Fruit fly (Drosophila melanogaster) whole organism, prepupa: ENCODE data around the gene CG15373.
A peak's percentile ranks its signal among the peaks of the same experiment; 100 is the strongest.

Experiments
- Blimp-1 ChIP-seq: fragments of 200-800 bp; sonication (Bioruptor generic); optimal IDR thresholded peaks from 3 replicates; lab custom pipeline; 2017; ENCODE audit warnings: missing biosample characterization, missing genetic modification characterization, mild to moderate bottlenecking, moderate library complexity, missing genetic modification reagents
- CG10631 ChIP-seq: fragments of 200-800 bp; sonication (Bioruptor generic); optimal IDR thresholded peaks from 2 replicates; lab custom pipeline; 2016; ENCODE audit warnings: missing biosample characterization, missing genetic modification characterization
- CG10669 ChIP-seq: fragments of 200-800 bp; sonication (Bioruptor generic); optimal IDR thresholded peaks from 3 replicates; lab custom pipeline; 2018; ENCODE audit warnings: missing biosample characterization, mild to moderate bottlenecking, missing genetic modification characterization, moderate library complexity
- CG11294 ChIP-seq: fragments of 200-800 bp; sonication (Bioruptor generic); IDR thresholded peaks from 2 replicates; pipeline ENCODE4 v1.3.6; 2022; ENCODE audit warnings: missing biosample characterization, missing genetic modification characterization
- CG11762 ChIP-seq: fragments of 200-800 bp; sonication (Bioruptor generic); optimal IDR thresholded peaks from 3 replicates; lab custom pipeline; 2016; ENCODE audit warnings: missing biosample characterization, missing genetic modification characterization; ENCODE audit not compliant: insufficient read depth
- CG11902 ChIP-seq: fragments of 200-800 bp; sonication (Bioruptor generic); optimal IDR thresholded peaks from 3 replicates; lab custom pipeline; 2016; ENCODE audit warnings: missing biosample characterization, missing genetic modification characterization
- CG15336 ChIP-seq: fragments of 200-800 bp; sonication (Bioruptor generic); IDR thresholded peaks from 2 replicates; pipeline ENCODE4 v1.3.6; 2022; ENCODE audit warnings: missing biosample characterization, missing genetic modification characterization
- CG3032 ChIP-seq: fragments of 200-800 bp; optimal IDR thresholded peaks from 2 replicates; lab custom pipeline; 2019; ENCODE audit warnings: missing biosample characterization, mild to moderate bottlenecking, missing genetic modification characterization, moderate library complexity
- CG32006 ChIP-seq: fragments of 200-800 bp; sonication (Bioruptor generic); optimal IDR thresholded peaks from 3 replicates; lab custom pipeline; 2017; ENCODE audit warnings: missing biosample characterization, mild to moderate bottlenecking, missing genetic modification characterization
- CG34406 ChIP-seq: fragments of 200-800 bp; sonication (Bioruptor generic); optimal IDR thresholded peaks from 3 replicates; lab custom pipeline; 2016; ENCODE audit warnings: missing biosample characterization, missing genetic modification characterization
- CG3919 ChIP-seq: fragments of 200-800 bp; sonication (Bioruptor generic); optimal IDR thresholded peaks from 3 replicates; lab custom pipeline; 2016; ENCODE audit warnings: missing biosample characterization, missing genetic modification characterization
- CG4318 ChIP-seq: fragments of 200-800 bp; sonication (Bioruptor generic); optimal IDR thresholded peaks from 3 replicates; lab custom pipeline; 2017; ENCODE audit warnings: missing biosample characterization, mild to moderate bottlenecking, missing genetic modification characterization
- CG6163 ChIP-seq: fragments of 200-800 bp; sonication (Bioruptor generic); IDR thresholded peaks from 3 replicates; pipeline ENCODE4 v1.3.6; 2022; ENCODE audit warnings: missing biosample characterization, missing genetic modification characterization
- CG6276 ChIP-seq: fragments of 200-800 bp; sonication (Bioruptor generic); optimal IDR thresholded peaks from 2 replicates; lab custom pipeline; 2017; ENCODE audit warnings: missing biosample characterization, mild to moderate bottlenecking, missing genetic modification characterization
- CG6854 ChIP-seq: fragments of 200-800 bp; sonication (Bioruptor generic); optimal IDR thresholded peaks from 2 replicates; lab custom pipeline; 2017; ENCODE audit warnings: missing biosample characterization, mild to moderate bottlenecking, missing genetic modification characterization
- CG8119 ChIP-seq: fragments of 200-800 bp; sonication (Bioruptor generic); IDR thresholded peaks from 3 replicates; pipeline ENCODE4 v1.3.6; 2022; ENCODE audit warnings: missing biosample characterization, missing genetic modification characterization
- CG8319 ChIP-seq: fragments of 200-800 bp; sonication (Bioruptor generic); optimal IDR thresholded peaks from 3 replicates; lab custom pipeline; 2016; ENCODE audit warnings: missing biosample characterization, missing genetic modification characterization
- CG8632 ChIP-seq: fragments of 200-800 bp; sonication (Bioruptor generic); optimal IDR thresholded peaks from 3 replicates; lab custom pipeline; 2016; ENCODE audit warnings: missing biosample characterization, missing genetic modification characterization
- CG9139 ChIP-seq: fragments of 200-800 bp; sonication (Bioruptor generic); optimal IDR thresholded peaks from 3 replicates; lab custom pipeline; 2017; ENCODE audit warnings: missing biosample characterization, mild to moderate bottlenecking, missing genetic modification characterization
- Eip75B ChIP-seq: fragments of 200-800 bp; sonication (Bioruptor generic); optimal IDR thresholded peaks from 3 replicates; lab custom pipeline; 2016; ENCODE audit warnings: missing biosample characterization, missing genetic modification characterization
- Eip78C ChIP-seq: fragments of 200-800 bp; sonication (Bioruptor generic); peaks from one replicate; lab custom pipeline; 2016; ENCODE audit warnings: missing biosample characterization, missing genetic modification characterization
- Eip93F ChIP-seq: fragments of 200-800 bp; sonication (Bioruptor generic); optimal IDR thresholded peaks from 2 replicates; lab custom pipeline; 2016; ENCODE audit warnings: missing biosample characterization, mild to moderate bottlenecking, missing genetic modification characterization
- Ets21C ChIP-seq: fragments of 200-800 bp; sonication (Bioruptor generic); optimal IDR thresholded peaks from 3 replicates; lab custom pipeline; 2016; ENCODE audit warnings: missing biosample characterization, missing genetic modification characterization
- Ets96B ChIP-seq: fragments of 200-800 bp; optimal IDR thresholded peaks from 2 replicates; lab custom pipeline; 2019; ENCODE audit warnings: missing biosample characterization, mild to moderate bottlenecking, missing genetic modification characterization, moderate library complexity
- Gug ChIP-seq: fragments of 200-800 bp; sonication (Bioruptor generic); IDR thresholded peaks from 2 replicates; pipeline ENCODE4 v1.3.6; 2022; ENCODE audit warnings: missing biosample characterization, missing genetic modification characterization
- Hr38 ChIP-seq: sonication (Bioruptor generic); optimal IDR thresholded peaks from 2 replicates; lab custom pipeline; 2016; ENCODE audit warnings: missing biosample characterization, missing genetic modification characterization
- Hr4 ChIP-seq: fragments of 200-800 bp; sonication (Bioruptor generic); optimal IDR thresholded peaks from 3 replicates; lab custom pipeline; 2016; ENCODE audit warnings: missing biosample characterization, missing genetic modification characterization
- Lpt ChIP-seq: fragments of 200-800 bp; sonication (Bioruptor generic); optimal IDR thresholded peaks from 3 replicates; lab custom pipeline; 2016; ENCODE audit warnings: missing biosample characterization, missing genetic modification characterization
- OdsH ChIP-seq: fragments of 200-800 bp; sonication (Bioruptor generic); optimal IDR thresholded peaks from 3 replicates; lab custom pipeline; 2016; ENCODE audit warnings: missing biosample characterization, missing genetic modification characterization
- Sox102F ChIP-seq: fragments of 200-800 bp; sonication (Bioruptor generic); optimal IDR thresholded peaks from 2 replicates; lab custom pipeline; 2016; ENCODE audit warnings: missing biosample characterization, mild to moderate bottlenecking, missing genetic modification characterization
- achi ChIP-seq: fragments of 200-800 bp; sonication (Bioruptor generic); optimal IDR thresholded peaks from 3 replicates; lab custom pipeline; 2016; ENCODE audit warnings: missing biosample characterization, missing genetic modification characterization
- acj6 ChIP-seq: fragments of 200-800 bp; sonication (Bioruptor generic); optimal IDR thresholded peaks from 3 replicates; lab custom pipeline; 2016; ENCODE audit warnings: missing biosample characterization, missing genetic modification characterization
- cyc ChIP-seq: fragments of 200-800 bp; sonication (Bioruptor generic); optimal IDR thresholded peaks from 3 replicates; lab custom pipeline; 2016; ENCODE audit warnings: missing biosample characterization, missing genetic modification characterization
- dsx ChIP-seq: fragments of 200-800 bp; optimal IDR thresholded peaks from 3 replicates; lab custom pipeline; 2019; ENCODE audit warnings: missing biosample characterization, mild to moderate bottlenecking, missing genetic modification characterization, moderate library complexity; ENCODE audit not compliant: poor library complexity, severe bottlenecking
- eg ChIP-seq: fragments of 200-800 bp; sonication (Bioruptor generic); IDR thresholded peaks from 3 replicates; pipeline ENCODE4 v1.3.6; 2022; ENCODE audit warnings: missing biosample characterization, missing genetic modification characterization
- esn ChIP-seq: fragments of 200-800 bp; sonication (Bioruptor generic); optimal IDR thresholded peaks from 2 replicates; lab custom pipeline; 2016; ENCODE audit warnings: missing biosample characterization, mild to moderate bottlenecking, missing genetic modification characterization, moderate library complexity
- lz ChIP-seq: fragments of 200-800 bp; sonication (Bioruptor generic); optimal IDR thresholded peaks from 3 replicates; lab custom pipeline; 2016; ENCODE audit warnings: missing biosample characterization, missing genetic modification characterization
- net ChIP-seq: fragments of 200-800 bp; sonication (Bioruptor generic); optimal IDR thresholded peaks from 3 replicates; lab custom pipeline; 2016; ENCODE audit warnings: missing biosample characterization, missing genetic modification characterization
- salr ChIP-seq, 2 experiments: fragments of 200-800 bp; sonication (Bioruptor generic); optimal IDR thresholded peaks; 3 replicates each; lab custom pipeline; 2016 to 2018; ENCODE audit warnings: missing biosample characterization in 2 of 2, missing genetic modification characterization in 2 of 2, mild to moderate bottlenecking in 1 of 2
- ss ChIP-seq, 2 experiments: fragments of 200-800 bp; sonication (Bioruptor generic); optimal IDR thresholded peaks; 2 replicates in 1 of 2; 3 replicates in 1 of 2; lab custom pipeline; 2017 to 2018; ENCODE audit warnings: mild to moderate bottlenecking in 2 of 2, missing biosample characterization in 2 of 2, missing genetic modification characterization in 2 of 2, moderate library complexity in 1 of 2
- svp ChIP-seq: fragments of 200-800 bp; sonication (Bioruptor generic); peaks from one replicate; lab custom pipeline; 2016; ENCODE audit warnings: missing biosample characterization, missing genetic modification characterization
- topi ChIP-seq: fragments of 200-800 bp; sonication (Bioruptor generic); optimal IDR thresholded peaks from 3 replicates; lab custom pipeline; 2016; ENCODE audit warnings: missing biosample characterization, missing genetic modification characterization
- vri ChIP-seq: fragments of 200-800 bp; sonication (Bioruptor generic); optimal IDR thresholded peaks from 3 replicates; lab custom pipeline; 2016; ENCODE audit warnings: missing biosample characterization, mild to moderate bottlenecking, missing genetic modification characterization

CG15373 gene

DNA sequence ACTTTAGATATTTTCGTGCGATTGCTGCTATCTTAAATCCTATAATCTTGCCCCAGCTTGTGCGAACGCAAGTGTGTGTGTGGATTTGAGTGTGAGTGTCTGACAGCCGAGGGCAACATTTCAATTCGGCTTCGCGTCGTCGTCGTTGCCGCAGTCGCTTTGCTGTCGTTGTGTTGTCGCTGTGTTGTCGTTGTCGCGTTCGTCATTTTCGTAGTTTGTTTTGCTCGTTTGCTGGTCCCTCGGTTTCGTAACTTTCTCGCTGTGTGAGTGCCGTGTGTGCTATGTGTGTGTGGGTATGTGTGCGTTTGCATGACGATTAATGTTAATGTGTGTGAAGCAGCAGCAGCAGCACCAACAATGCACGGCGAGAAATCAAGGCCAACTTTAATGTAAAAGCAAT lies 34.4 kb upstream of the CG15373 start:
- TF ChIP-seq CG9139 (GFP tag; lab: Kevin White, UChicago) (no peak), cyc (GFP tag; lab: Kevin White, UChicago) (no peak), CG11762 (GFP tag; lab: Kevin White, UChicago) (no peak), Ets96B (no peak), svp (no peak), lz (GFP tag; lab: Kevin White, UChicago) (no peak), dsx (GFP tag; lab: Kevin White, UChicago) (no peak), CG10669 (GFP tag; lab: Kevin White, UChicago) (no peak), Ets21C (GFP tag; lab: Kevin White, UChicago) (no peak), CG6163 (GFP tag; lab: Robert Waterston, UW) (no peak), CG8119 (no peak), CG34406 (no peak), CG3919 (GFP tag; lab: Kevin White, UChicago) (no peak), CG6854 (GFP tag; lab: Kevin White, UChicago) (no peak), CG3032 (no peak), CG8632 (GFP tag; lab: Kevin White, UChicago) (no peak), Lpt (GFP tag; lab: Kevin White, UChicago) (no peak), ss (GFP tag; optimal IDR thresholded peaks at IDR 0.05; lab: Kevin White, UChicago) (no peak), Eip78C (GFP tag; lab: Kevin White, UChicago) (no peak), Hr38 (GFP tag; lab: Kevin White, UChicago) (no peak)

DNA sequence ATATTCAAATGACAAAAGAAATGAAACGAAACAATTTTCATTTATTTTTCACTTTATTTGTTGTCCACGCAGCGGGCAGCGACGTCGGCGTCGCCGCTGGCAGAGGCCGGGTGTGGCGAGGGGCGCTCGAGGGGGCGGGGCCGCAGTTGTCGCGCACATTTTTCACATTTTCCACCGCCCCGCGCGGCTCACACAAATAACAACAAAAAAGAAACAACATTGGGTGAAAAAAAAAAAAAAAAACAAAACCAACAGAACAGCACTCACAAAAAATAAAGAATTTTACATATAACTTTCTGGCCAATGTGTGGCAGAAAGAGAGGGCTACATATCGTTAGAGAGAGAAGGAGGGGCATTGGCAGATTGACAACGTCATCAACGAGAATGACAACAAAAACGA lies 29.2 kb upstream of the CG15373 start:
- TF ChIP-seq CG8119 (peak; percentile 69), CG9139 (GFP tag; lab: Kevin White, UChicago) (no peak), CG6163 (GFP tag; lab: Robert Waterston, UW) (peak; percentile 83), esn (GFP tag; lab: Kevin White, UChicago) (no peak), Eip93F (GFP tag; lab: Kevin White, UChicago) (no peak), eg (GFP tag; lab: Robert Waterston, UW) (peak; percentile 93), salr (GFP tag; optimal IDR thresholded peaks at IDR 0.05; lab: Kevin White, UChicago) (peak in 1 of 2 experiments; percentile 14), achi (GFP tag; lab: Kevin White, UChicago) (no peak), CG11294 (GFP tag; lab: Robert Waterston, UW) (no peak), Hr4 (GFP tag; lab: Kevin White, UChicago) (no peak), Gug (peak; percentile 64), CG10631 (no peak), Sox102F (GFP tag; lab: Kevin White, UChicago) (no peak), Eip78C (GFP tag; lab: Kevin White, UChicago) (peak; percentile 12), acj6 (GFP tag; lab: Kevin White, UChicago) (no peak), net (GFP tag; lab: Kevin White, UChicago) (peak; percentile 6), lz (GFP tag; lab: Kevin White, UChicago) (no peak), CG6854 (GFP tag; lab: Kevin White, UChicago) (no peak), OdsH (GFP tag; lab: Kevin White, UChicago) (no peak), CG3919 (GFP tag; lab: Kevin White, UChicago) (no peak), CG32006 (GFP tag; lab: Kevin White, UChicago) (peak; percentile 2), CG8319 (GFP tag; lab: Kevin White, UChicago) (no peak), Eip75B (GFP tag; lab: Kevin White, UChicago) (no peak), CG15336 (peak; percentile 80), CG34406 (no peak), vri (GFP tag; lab: Kevin White, UChicago) (no peak), Ets96B (no peak), topi (GFP tag; lab: Kevin White, UChicago) (no peak), CG4318 (GFP tag; lab: Kevin White, UChicago) (no peak), CG11902 (GFP tag; lab: Kevin White, UChicago) (no peak), Lpt (GFP tag; lab: Kevin White, UChicago) (peak; percentile 57), Blimp-1 (GFP tag; lab: Kevin White, UChicago) (no peak), Hr38 (GFP tag; lab: Kevin White, UChicago) (no peak), CG6276 (GFP tag; lab: Kevin White, UChicago) (peak; percentile 56)
